Fruit fly (Drosophila melanogaster) whole organism, embryonic: ENCODE data around the gene CG43680.

ENCODE experiments used
- Bgb ChIP-seq: fragments of 200-800 bp; sonication (Bioruptor generic); IDR thresholded peaks from 2 replicates; pipeline ENCODE4 v1.3.6; 2022; ENCODE audit warnings: missing biosample characterization, missing genetic modification characterization; ENCODE audit not compliant: partially characterized antibody
- BtbVII ChIP-seq: fragments of 200-800 bp; sonication (Bioruptor generic); optimal IDR thresholded peaks from 3 replicates; lab custom pipeline; 2017; ENCODE audit warnings: missing biosample characterization, mild to moderate bottlenecking, missing genetic modification characterization
- CG10147 ChIP-seq: fragments of 200-800 bp; sonication (Bioruptor generic); optimal IDR thresholded peaks from 2 replicates; lab custom pipeline; 2019; ENCODE audit warnings: missing biosample characterization, mild to moderate bottlenecking, missing genetic modification characterization, moderate library complexity
- CG10267 ChIP-seq: fragments of 200-800 bp; sonication (Bioruptor generic); optimal IDR thresholded peaks from 2 replicates; lab custom pipeline; 2018; ENCODE audit warnings: missing biosample characterization, mild to moderate bottlenecking, missing genetic modification characterization, moderate library complexity
- CG10431 ChIP-seq: fragments of 200-800 bp; sonication (Bioruptor generic); optimal IDR thresholded peaks from 3 replicates; lab custom pipeline; 2018; ENCODE audit warnings: missing biosample characterization, mild to moderate bottlenecking, missing genetic modification characterization
- CG10543 ChIP-seq: fragments of 200-800 bp; sonication (Bioruptor generic); optimal IDR thresholded peaks from 3 replicates; lab custom pipeline; 2017; ENCODE audit warnings: missing biosample characterization, mild to moderate bottlenecking, missing genetic modification characterization, moderate library complexity
- CG10979 ChIP-seq: fragments of 200-800 bp; sonication (Bioruptor generic); optimal IDR thresholded peaks from 2 replicates; lab custom pipeline; 2018; ENCODE audit warnings: missing biosample characterization, mild to moderate bottlenecking, missing genetic modification characterization, moderate library complexity
- CG11723 ChIP-seq: fragments of 200-800 bp; sonication (Bioruptor generic); optimal IDR thresholded peaks from 2 replicates; lab custom pipeline; 2017; ENCODE audit warnings: missing biosample characterization, mild to moderate bottlenecking, missing genetic modification characterization
- CG12155 ChIP-seq: fragments of 200-800 bp; sonication (Bioruptor generic); optimal IDR thresholded peaks from 3 replicates; lab custom pipeline; 2016; ENCODE audit warnings: missing biosample characterization, missing genetic modification characterization
- CG14860 ChIP-seq: fragments of 200-800 bp; sonication (Bioruptor generic); IDR thresholded peaks from 3 replicates; pipeline ENCODE4 v1.3.6; 2022; ENCODE audit warnings: missing biosample characterization, missing genetic modification characterization; ENCODE audit not compliant: partially characterized antibody
- CG15601 ChIP-seq: fragments of 200-800 bp; sonication (Bioruptor generic); optimal IDR thresholded peaks from 3 replicates; lab custom pipeline; 2019; ENCODE audit warnings: missing biosample characterization, mild to moderate bottlenecking, missing genetic modification characterization, moderate library complexity
- CG15696 ChIP-seq: fragments of 200-800 bp; sonication (Bioruptor generic); optimal IDR thresholded peaks from 2 replicates; lab custom pipeline; 2019; ENCODE audit warnings: missing biosample characterization, mild to moderate bottlenecking, missing genetic modification characterization, moderate library complexity
- CG18262 ChIP-seq: fragments of 200-800 bp; optimal IDR thresholded peaks from 3 replicates; lab custom pipeline; 2019; ENCODE audit warnings: missing biosample characterization, mild to moderate bottlenecking, missing genetic modification characterization, moderate library complexity
- CG18619 ChIP-seq: fragments of 200-800 bp; sonication (Bioruptor generic); optimal IDR thresholded peaks from 3 replicates; lab custom pipeline; 2017; ENCODE audit warnings: missing biosample characterization, mild to moderate bottlenecking, missing genetic modification characterization
- CG2678 ChIP-seq: fragments of 200-800 bp; sonication (Bioruptor generic); optimal IDR thresholded peaks from 3 replicates; lab custom pipeline; 2019; ENCODE audit warnings: missing biosample characterization, mild to moderate bottlenecking, missing genetic modification characterization, moderate library complexity
- CG3065 ChIP-seq: fragments of 200-800 bp; sonication (Bioruptor generic); optimal IDR thresholded peaks from 2 replicates; lab custom pipeline; 2016; ENCODE audit warnings: missing biosample characterization, missing genetic modification characterization
- CG3281 ChIP-seq: fragments of 200-800 bp; sonication (Bioruptor generic); optimal IDR thresholded peaks from 3 replicates; lab custom pipeline; 2017; ENCODE audit warnings: missing biosample characterization, mild to moderate bottlenecking, missing genetic modification characterization
- CG34422 ChIP-seq: fragments of 200-800 bp; sonication (Bioruptor generic); IDR thresholded peaks from 3 replicates; pipeline ENCODE4 v1.3.6; 2022; ENCODE audit warnings: missing biosample characterization, missing genetic modification characterization
- CG6791 ChIP-seq: fragments of 200-800 bp; sonication (Bioruptor generic); IDR thresholded peaks from 3 replicates; pipeline ENCODE4 v1.3.6; 2022; ENCODE audit warnings: missing biosample characterization, missing genetic modification characterization; ENCODE audit not compliant: partially characterized antibody
- CG8290 ChIP-seq, 3 experiments: fragments of 200-800 bp; sonication (Bioruptor generic); optimal IDR thresholded peaks; 2 replicates each; lab custom pipeline; 2016 to 2019; ENCODE audit warnings: missing biosample characterization in 3 of 3, missing genetic modification characterization in 3 of 3, mild to moderate bottlenecking in 2 of 3, moderate library complexity in 1 of 3
- CG8924 ChIP-seq: fragments of 200-800 bp; optimal IDR thresholded peaks from 3 replicates; lab custom pipeline; 2019; ENCODE audit warnings: missing biosample characterization, mild to moderate bottlenecking, missing genetic modification characterization, moderate library complexity
- Dek ChIP-seq: fragments of 200-800 bp; sonication (Bioruptor generic); optimal IDR thresholded peaks from 3 replicates; lab custom pipeline; 2019; ENCODE audit warnings: missing biosample characterization, mild to moderate bottlenecking, missing genetic modification characterization, moderate library complexity
- Dp ChIP-seq: fragments of 200-800 bp; sonication (Bioruptor generic); optimal IDR thresholded peaks from 2 replicates; lab custom pipeline; 2018; ENCODE audit warnings: missing biosample characterization, mild to moderate bottlenecking, missing genetic modification characterization, moderate library complexity
- Fer1 ChIP-seq: fragments of 200-800 bp; sonication (Bioruptor generic); optimal IDR thresholded peaks from 2 replicates; lab custom pipeline; 2017; ENCODE audit warnings: missing biosample characterization, mild to moderate bottlenecking, missing genetic modification characterization
- Hmr ChIP-seq: fragments of 200-800 bp; sonication (Bioruptor generic); optimal IDR thresholded peaks from 3 replicates; lab custom pipeline; 2017; ENCODE audit warnings: mild to moderate bottlenecking, missing biosample characterization, missing genetic modification reagents, missing genetic modification characterization
- Max ChIP-seq: fragments of 200-800 bp; sonication (Bioruptor generic); optimal IDR thresholded peaks from 2 replicates; lab custom pipeline; 2016; ENCODE audit warnings: missing biosample characterization, mild to moderate bottlenecking, missing genetic modification characterization
- Med ChIP-seq: fragments of 200-800 bp; sonication (Bioruptor generic); peaks from one replicate; lab custom pipeline; 2016; ENCODE audit warnings: missing biosample characterization, missing genetic modification characterization, mild to moderate bottlenecking, inconsistent platforms, moderate library complexity
- NC2α ChIP-seq: fragments of 200-800 bp; sonication (Bioruptor generic); optimal IDR thresholded peaks from 2 replicates; lab custom pipeline; 2016; ENCODE audit warnings: missing biosample characterization, missing genetic modification characterization
- Trl ChIP-seq, 3 experiments: fragments of >200 bp in 2 of 3; fragments of 200-800 bp in 1 of 3; sonication (Bioruptor generic) in 1 of 3; optimal IDR thresholded peaks; 2 replicates in 1 of 3; 3 replicates in 2 of 3; lab custom pipeline; 2016 to 2017; ENCODE audit warnings: missing biosample characterization in 1 of 3, missing genetic modification characterization in 1 of 3
- Xbp1 ChIP-seq: fragments of 200-800 bp; sonication (Bioruptor generic); optimal IDR thresholded peaks from 3 replicates; lab custom pipeline; 2016; ENCODE audit warnings: missing biosample characterization, mild to moderate bottlenecking, missing genetic modification characterization
- bcd ChIP-seq: fragments of 200-800 bp; sonication (Bioruptor generic); optimal IDR thresholded peaks from 2 replicates; lab custom pipeline; 2017; ENCODE audit warnings: missing biosample characterization, mild to moderate bottlenecking, missing genetic modification characterization
- cas ChIP-seq: fragments of 200-800 bp; sonication (Bioruptor generic); IDR thresholded peaks from 2 replicates; pipeline ENCODE4 v1.3.6; 2022; ENCODE audit warnings: missing biosample characterization, missing genetic modification characterization
- chinmo ChIP-seq: fragments of 200-800 bp; sonication (Bioruptor generic); IDR thresholded peaks from 4 replicates; pipeline ENCODE4 v1.3.6; 2022; ENCODE audit warnings: missing biosample characterization, missing genetic modification characterization; ENCODE audit not compliant: partially characterized antibody
- crol ChIP-seq: fragments of 200-800 bp; sonication (Bioruptor generic); IDR thresholded peaks from 2 replicates; pipeline ENCODE4 v1.3.6; 2022; ENCODE audit warnings: missing biosample characterization, missing genetic modification characterization
- cwo ChIP-seq: fragments of 200-800 bp; sonication (Bioruptor generic); optimal IDR thresholded peaks from 3 replicates; lab custom pipeline; 2017; ENCODE audit warnings: missing biosample characterization, missing genetic modification characterization, mild to moderate bottlenecking, moderate library complexity, missing genetic modification reagents
- danr ChIP-seq: fragments of 200-800 bp; sonication (Bioruptor generic); IDR thresholded peaks from 2 replicates; pipeline ENCODE4 v1.3.6; 2022; ENCODE audit warnings: missing biosample characterization, missing genetic modification characterization
- exex ChIP-seq: fragments of 200-800 bp; sonication (Bioruptor generic); optimal IDR thresholded peaks from 4 replicates; lab custom pipeline; 2018; ENCODE audit warnings: missing biosample characterization, mild to moderate bottlenecking, missing genetic modification characterization, moderate library complexity
- grau ChIP-seq: fragments of 200-800 bp; optimal IDR thresholded peaks from 3 replicates; lab custom pipeline; 2019; ENCODE audit warnings: missing biosample characterization, mild to moderate bottlenecking, missing genetic modification characterization, moderate library complexity
- hb ChIP-seq: fragments of 200-800 bp; sonication (Bioruptor generic); IDR thresholded peaks from 3 replicates; pipeline ENCODE4 v1.3.6; 2022; ENCODE audit warnings: missing biosample characterization, missing genetic modification characterization; ENCODE audit not compliant: partially characterized antibody
- lbe ChIP-seq: fragments of 200-800 bp; sonication (Bioruptor generic); optimal IDR thresholded peaks from 2 replicates; lab custom pipeline; 2016; ENCODE audit warnings: missing biosample characterization, mild to moderate bottlenecking, missing genetic modification characterization
- pita ChIP-seq: fragments of 200-800 bp; sonication (Bioruptor generic); optimal IDR thresholded peaks from 2 replicates; lab custom pipeline; 2017; ENCODE audit warnings: missing biosample characterization, mild to moderate bottlenecking, missing genetic modification characterization
- run ChIP-seq: fragments of 200-800 bp; sonication (Bioruptor generic); optimal IDR thresholded peaks from 3 replicates; lab custom pipeline; 2018; ENCODE audit warnings: missing biosample characterization, mild to moderate bottlenecking, missing genetic modification characterization
- sc ChIP-seq, 3 experiments: fragments of >200 bp in 2 of 3; fragments of 200-800 bp in 1 of 3; sonication (Bioruptor generic) in 1 of 3; optimal IDR thresholded peaks; 2 replicates in 2 of 3; 3 replicates in 1 of 3; lab custom pipeline; 2017; ENCODE audit warnings: mild to moderate bottlenecking in 1 of 3, missing biosample characterization in 1 of 3, missing genetic modification characterization in 1 of 3, missing genetic modification reagents in 1 of 3
- sens ChIP-seq: fragments of 200-800 bp; sonication (Bioruptor generic); peaks from one replicate; lab custom pipeline; 2016; ENCODE audit warnings: missing biosample characterization, missing genetic modification characterization
- vvl ChIP-seq: fragments of 200-800 bp; sonication (Bioruptor generic); IDR thresholded peaks from 2 replicates; pipeline ENCODE4 v1.3.6; 2022; ENCODE audit warnings: missing biosample characterization, missing genetic modification characterization
- zfh2 ChIP-seq: fragments of 200-800 bp; sonication (Bioruptor generic); optimal IDR thresholded peaks from 2 replicates; lab custom pipeline; 2016; ENCODE audit warnings: missing biosample characterization, missing genetic modification characterization

CG43680 gene

DNA sequence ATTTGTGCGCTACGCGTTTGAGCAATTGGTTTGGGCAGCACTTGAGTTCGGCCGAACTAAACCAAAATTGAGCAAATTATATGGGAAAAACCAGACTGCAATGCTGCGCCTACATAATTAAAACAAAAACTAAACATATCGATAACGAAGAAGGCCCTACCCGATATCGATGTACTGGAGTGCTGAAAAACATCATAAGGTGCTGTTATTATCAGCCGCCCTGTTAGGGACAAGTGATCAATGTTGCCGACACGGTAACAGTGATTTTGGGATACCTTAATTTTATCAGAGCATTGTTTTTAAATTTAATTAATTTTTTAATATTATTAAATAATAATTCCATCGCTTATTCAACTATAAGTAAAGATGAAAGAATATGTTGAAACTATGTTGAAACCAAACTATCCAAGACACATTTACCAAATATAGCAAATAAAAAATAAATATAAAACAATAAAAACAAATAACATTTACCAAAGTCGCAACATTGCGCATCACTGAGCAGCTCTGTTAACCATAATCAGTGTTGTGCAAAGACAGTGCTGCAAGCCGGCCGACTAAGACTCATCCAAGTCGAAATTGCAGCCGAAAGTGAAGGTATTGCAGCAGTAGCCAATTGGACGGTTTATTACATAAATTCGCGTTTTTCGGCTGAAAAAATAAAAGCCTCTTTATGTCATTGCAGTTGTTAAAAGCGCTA lies 41.6 kb upstream of the CG43680 start, which contains the start of the genes sstn, Plp and GlyRS:
Gene sstn (minus strand): TSS at position 131 of the 700 bp plus-strand sequence.
Gene Plp (minus strand): TSS at position 136 of the 700 bp plus-strand sequence.
Gene GlyRS (plus strand): TSS at position 554 of the 700 bp plus-strand sequence.
- TF ChIP-seq CG15601 (tag; lab: Kevin White, UChicago) (peak; percentile 33), run (tag; lab: Kevin White, UChicago) (no peak), CG8290 (GFP tag; optimal IDR thresholded peaks at IDR 0.05; lab: Kevin White, UChicago) (peak; percentile 61), CG8290 (tag; optimal IDR thresholded peaks at IDR 0.05; lab: Kevin White, UChicago) (peak in 1 of 2 experiments; percentile 1), cwo (GFP tag; lab: Kevin White, UChicago) (no peak), chinmo (GFP tag; lab: Robert Waterston, UW) (peak; percentile 83; the same call in 1 of the 4 replicates), pita (no peak), grau (peak; percentile 57), danr (no peak), bcd (GFP tag; lab: Kevin White, UChicago) (peak; percentile 52), Xbp1 (GFP tag; lab: Kevin White, UChicago) (peak; percentile 40), NC2α (GFP tag; lab: Kevin White, UChicago) (no peak), CG8924 (tag; lab: Kevin White, UChicago) (peak; percentile 29), CG14860 (no peak; the same call in 2 of the 3 replicates), CG3281 (GFP tag; lab: Kevin White, UChicago) (peak; percentile 39), Fer1 (GFP tag; lab: Kevin White, UChicago) (peak; percentile 32), CG10431 (peak; percentile 7), Max (GFP tag; lab: Kevin White, UChicago) (peak; percentile 50), vvl (GFP tag; lab: Robert Waterston, UW) (peak; percentile 51; the same call in 1 of the 2 replicates), CG6791 (GFP tag; lab: Robert Waterston, UW) (peak; percentile 58; the same call in 1 of the 3 replicates), CG2678 (tag; lab: Kevin White, UChicago) (peak; percentile 61), cas (GFP tag; lab: Robert Waterston, UW) (no peak), exex (peak; percentile 21), CG11723 (GFP tag; lab: Kevin White, UChicago) (peak; percentile 33), Dek (peak; percentile 24), CG3065 (no peak), CG10267 (peak; percentile 99), Med (peak; percentile 70), zfh2 (GFP tag; lab: Kevin White, UChicago) (peak; percentile 14), BtbVII (no peak), sens (GFP tag; lab: Kevin White, UChicago) (peak; percentile 60), CG34422 (GFP tag; lab: Robert Waterston, UW) (peak; percentile 41; the same call in 1 of the 3 replicates), CG15696 (tag; lab: Kevin White, UChicago) (peak; percentile 37), lbe (GFP tag; lab: Kevin White, UChicago) (peak; percentile 2), sc (optimal IDR thresholded peaks at IDR 0.05; lab: Kevin White, UChicago) (no peak), sc (GFP tag; optimal IDR thresholded peaks at IDR 0.05; lab: Kevin White, UChicago) (peak; percentile 26), CG10543 (peak; percentile 46), CG12155 (peak; percentile 31), CG18262 (tag; lab: Kevin White, UChicago) (peak; percentile 49), Bgb (GFP tag; lab: Robert Waterston, UW) (peak; percentile 55), CG18619 (GFP tag; lab: Kevin White, UChicago) (peak; percentile 57), hb (GFP tag; lab: Robert Waterston, UW) (no peak), Hmr (GFP tag; lab: Kevin White, UChicago) (peak; percentile 41), crol (GFP tag; lab: Robert Waterston, UW) (peak; percentile 28; the same call in 1 of the 2 replicates), Dp (peak; percentile 17), CG10979 (peak; percentile 22), Trl (optimal IDR thresholded peaks at IDR 0.05; lab: Kevin White, UChicago) (peak in 1 of 2 experiments; percentile 12), Trl (GFP tag; optimal IDR thresholded peaks at IDR 0.05; lab: Kevin White, UChicago) (no peak), CG10147 (peak; percentile 58)
